Fruit fly (Drosophila melanogaster) whole organism, prepupa: Measurements from ENCODE around the gene Sfmbt.

ENCODE experiments used
- Blimp-1 ChIP-seq: fragments of 200-800 bp; sonication (Bioruptor generic); optimal IDR thresholded peaks from 3 replicates; lab custom pipeline; 2017; ENCODE audit warnings: missing biosample characterization, missing genetic modification characterization, mild to moderate bottlenecking, moderate library complexity, missing genetic modification reagents
- CG10631 ChIP-seq: fragments of 200-800 bp; sonication (Bioruptor generic); optimal IDR thresholded peaks from 2 replicates; lab custom pipeline; 2016; ENCODE audit warnings: missing biosample characterization, missing genetic modification characterization
- CG10669 ChIP-seq: fragments of 200-800 bp; sonication (Bioruptor generic); optimal IDR thresholded peaks from 3 replicates; lab custom pipeline; 2018; ENCODE audit warnings: missing biosample characterization, mild to moderate bottlenecking, missing genetic modification characterization, moderate library complexity
- CG11294 ChIP-seq: fragments of 200-800 bp; sonication (Bioruptor generic); IDR thresholded peaks from 2 replicates; pipeline ENCODE4 v1.3.6; 2022; ENCODE audit warnings: missing biosample characterization, missing genetic modification characterization
- CG11762 ChIP-seq: fragments of 200-800 bp; sonication (Bioruptor generic); optimal IDR thresholded peaks from 3 replicates; lab custom pipeline; 2016; ENCODE audit warnings: missing biosample characterization, missing genetic modification characterization; ENCODE audit not compliant: insufficient read depth
- CG11902 ChIP-seq: fragments of 200-800 bp; sonication (Bioruptor generic); optimal IDR thresholded peaks from 3 replicates; lab custom pipeline; 2016; ENCODE audit warnings: missing biosample characterization, missing genetic modification characterization
- CG15336 ChIP-seq: fragments of 200-800 bp; sonication (Bioruptor generic); IDR thresholded peaks from 2 replicates; pipeline ENCODE4 v1.3.6; 2022; ENCODE audit warnings: missing biosample characterization, missing genetic modification characterization
- CG16779 ChIP-seq: fragments of 200-800 bp; sonication (Bioruptor generic); optimal IDR thresholded peaks from 3 replicates; lab custom pipeline; 2017; ENCODE audit warnings: missing biosample characterization, mild to moderate bottlenecking, missing genetic modification characterization
- CG31627 ChIP-seq: fragments of 200-800 bp; sonication (Bioruptor generic); optimal IDR thresholded peaks from 3 replicates; lab custom pipeline; 2016; ENCODE audit warnings: missing biosample characterization, missing genetic modification characterization
- CG32006 ChIP-seq: fragments of 200-800 bp; sonication (Bioruptor generic); optimal IDR thresholded peaks from 3 replicates; lab custom pipeline; 2017; ENCODE audit warnings: missing biosample characterization, mild to moderate bottlenecking, missing genetic modification characterization
- CG3919 ChIP-seq: fragments of 200-800 bp; sonication (Bioruptor generic); optimal IDR thresholded peaks from 3 replicates; lab custom pipeline; 2016; ENCODE audit warnings: missing biosample characterization, missing genetic modification characterization
- CG4318 ChIP-seq: fragments of 200-800 bp; sonication (Bioruptor generic); optimal IDR thresholded peaks from 3 replicates; lab custom pipeline; 2017; ENCODE audit warnings: missing biosample characterization, mild to moderate bottlenecking, missing genetic modification characterization
- CG6276 ChIP-seq: fragments of 200-800 bp; sonication (Bioruptor generic); optimal IDR thresholded peaks from 2 replicates; lab custom pipeline; 2017; ENCODE audit warnings: missing biosample characterization, mild to moderate bottlenecking, missing genetic modification characterization
- CG6792 ChIP-seq: fragments of 200-800 bp; sonication (Bioruptor generic); optimal IDR thresholded peaks from 3 replicates; lab custom pipeline; 2016; ENCODE audit warnings: missing biosample characterization, missing genetic modification characterization
- CG7368 ChIP-seq: fragments of 200-800 bp; sonication (Bioruptor generic); optimal IDR thresholded peaks from 3 replicates; lab custom pipeline; 2016; ENCODE audit warnings: missing biosample characterization, missing genetic modification characterization
- CG8319 ChIP-seq: fragments of 200-800 bp; sonication (Bioruptor generic); optimal IDR thresholded peaks from 3 replicates; lab custom pipeline; 2016; ENCODE audit warnings: missing biosample characterization, missing genetic modification characterization
- CG8632 ChIP-seq: fragments of 200-800 bp; sonication (Bioruptor generic); optimal IDR thresholded peaks from 3 replicates; lab custom pipeline; 2016; ENCODE audit warnings: missing biosample characterization, missing genetic modification characterization
- Eip75B ChIP-seq: fragments of 200-800 bp; sonication (Bioruptor generic); optimal IDR thresholded peaks from 3 replicates; lab custom pipeline; 2016; ENCODE audit warnings: missing biosample characterization, missing genetic modification characterization
- Eip93F ChIP-seq: fragments of 200-800 bp; sonication (Bioruptor generic); optimal IDR thresholded peaks from 2 replicates; lab custom pipeline; 2016; ENCODE audit warnings: missing biosample characterization, mild to moderate bottlenecking, missing genetic modification characterization
- Ets21C ChIP-seq: fragments of 200-800 bp; sonication (Bioruptor generic); optimal IDR thresholded peaks from 3 replicates; lab custom pipeline; 2016; ENCODE audit warnings: missing biosample characterization, missing genetic modification characterization
- Ets96B ChIP-seq: fragments of 200-800 bp; optimal IDR thresholded peaks from 2 replicates; lab custom pipeline; 2019; ENCODE audit warnings: missing biosample characterization, mild to moderate bottlenecking, missing genetic modification characterization, moderate library complexity
- Gug ChIP-seq: fragments of 200-800 bp; sonication (Bioruptor generic); IDR thresholded peaks from 2 replicates; pipeline ENCODE4 v1.3.6; 2022; ENCODE audit warnings: missing biosample characterization, missing genetic modification characterization
- Hr38 ChIP-seq: sonication (Bioruptor generic); optimal IDR thresholded peaks from 2 replicates; lab custom pipeline; 2016; ENCODE audit warnings: missing biosample characterization, missing genetic modification characterization
- Hr39 ChIP-seq: fragments of 200-800 bp; sonication (Bioruptor generic); optimal IDR thresholded peaks from 2 replicates; lab custom pipeline; 2016; ENCODE audit warnings: missing biosample characterization, missing genetic modification characterization
- Lpt ChIP-seq: fragments of 200-800 bp; sonication (Bioruptor generic); optimal IDR thresholded peaks from 3 replicates; lab custom pipeline; 2016; ENCODE audit warnings: missing biosample characterization, missing genetic modification characterization
- Met ChIP-seq: fragments of 200-800 bp; sonication (Bioruptor generic); optimal IDR thresholded peaks from 3 replicates; lab custom pipeline; 2016; ENCODE audit warnings: missing biosample characterization, missing genetic modification characterization
- OdsH ChIP-seq: fragments of 200-800 bp; sonication (Bioruptor generic); optimal IDR thresholded peaks from 3 replicates; lab custom pipeline; 2016; ENCODE audit warnings: missing biosample characterization, missing genetic modification characterization
- Sox102F ChIP-seq: fragments of 200-800 bp; sonication (Bioruptor generic); optimal IDR thresholded peaks from 2 replicates; lab custom pipeline; 2016; ENCODE audit warnings: missing biosample characterization, mild to moderate bottlenecking, missing genetic modification characterization
- acj6 ChIP-seq: fragments of 200-800 bp; sonication (Bioruptor generic); optimal IDR thresholded peaks from 3 replicates; lab custom pipeline; 2016; ENCODE audit warnings: missing biosample characterization, missing genetic modification characterization
- dsx ChIP-seq: fragments of 200-800 bp; optimal IDR thresholded peaks from 3 replicates; lab custom pipeline; 2019; ENCODE audit warnings: missing biosample characterization, mild to moderate bottlenecking, missing genetic modification characterization, moderate library complexity; ENCODE audit not compliant: poor library complexity, severe bottlenecking
- fd59A ChIP-seq: fragments of 200-800 bp; sonication (Bioruptor generic); optimal IDR thresholded peaks from 2 replicates; lab custom pipeline; 2017; ENCODE audit warnings: missing biosample characterization, mild to moderate bottlenecking, missing genetic modification characterization, missing genetic modification reagents
- fd85E ChIP-seq: fragments of 200-800 bp; sonication (Bioruptor generic); optimal IDR thresholded peaks from 3 replicates; lab custom pipeline; 2016; ENCODE audit warnings: missing biosample characterization, missing genetic modification characterization
- fkh ChIP-seq: fragments of 200-800 bp; sonication (Bioruptor generic); optimal IDR thresholded peaks from 3 replicates; lab custom pipeline; 2017; ENCODE audit warnings: missing biosample characterization, mild to moderate bottlenecking, missing genetic modification characterization, moderate library complexity
- lz ChIP-seq: fragments of 200-800 bp; sonication (Bioruptor generic); optimal IDR thresholded peaks from 3 replicates; lab custom pipeline; 2016; ENCODE audit warnings: missing biosample characterization, missing genetic modification characterization
- net ChIP-seq: fragments of 200-800 bp; sonication (Bioruptor generic); optimal IDR thresholded peaks from 3 replicates; lab custom pipeline; 2016; ENCODE audit warnings: missing biosample characterization, missing genetic modification characterization
- salr ChIP-seq, 2 experiments: fragments of 200-800 bp; sonication (Bioruptor generic); optimal IDR thresholded peaks; 3 replicates each; lab custom pipeline; 2016 to 2018; ENCODE audit warnings: missing biosample characterization in 2 of 2, missing genetic modification characterization in 2 of 2, mild to moderate bottlenecking in 1 of 2
- spab ChIP-seq: fragments of 200-800 bp; sonication (Bioruptor generic); optimal IDR thresholded peaks from 2 replicates; lab custom pipeline; 2017; ENCODE audit warnings: missing biosample characterization, mild to moderate bottlenecking, missing genetic modification characterization, missing genetic modification reagents
- svp ChIP-seq: fragments of 200-800 bp; sonication (Bioruptor generic); peaks from one replicate; lab custom pipeline; 2016; ENCODE audit warnings: missing biosample characterization, missing genetic modification characterization
- topi ChIP-seq: fragments of 200-800 bp; sonication (Bioruptor generic); optimal IDR thresholded peaks from 3 replicates; lab custom pipeline; 2016; ENCODE audit warnings: missing biosample characterization, missing genetic modification characterization
- vri ChIP-seq: fragments of 200-800 bp; sonication (Bioruptor generic); optimal IDR thresholded peaks from 3 replicates; lab custom pipeline; 2016; ENCODE audit warnings: missing biosample characterization, mild to moderate bottlenecking, missing genetic modification characterization

Sfmbt gene

DNA sequence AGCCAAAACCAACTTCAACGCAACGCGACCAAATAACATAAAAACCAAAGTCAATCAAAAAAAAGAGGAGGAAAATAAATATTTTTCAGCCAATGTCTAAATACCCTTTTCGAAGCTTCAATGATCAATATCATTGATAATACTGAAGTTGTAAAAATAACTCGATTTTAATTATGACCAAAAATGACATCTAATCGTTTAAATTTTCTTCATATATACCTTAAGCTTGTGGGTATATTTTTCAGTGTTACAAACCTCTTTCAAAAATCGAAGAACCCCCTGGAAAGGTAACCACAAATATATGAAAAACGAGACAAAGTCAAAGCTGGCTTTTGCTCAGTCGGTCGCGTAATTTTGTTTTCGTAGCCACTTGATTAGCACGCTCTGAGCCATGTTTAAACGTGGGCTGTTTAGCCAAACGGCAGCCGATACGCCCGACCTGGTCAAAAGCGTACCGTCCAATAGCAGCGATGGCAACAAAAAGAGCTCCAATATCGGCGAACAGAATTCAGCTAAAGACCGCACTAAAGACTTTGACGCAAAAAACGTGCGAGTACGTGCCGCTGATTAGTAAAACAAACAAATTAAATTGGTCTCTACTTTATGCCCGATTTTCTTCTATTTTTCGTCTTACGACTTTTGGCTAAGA is 31.4 kb downstream of the Sfmbt start (continued):
- TF ChIP-seq spab (GFP tag; lab: Kevin White, UChicago) (no peak), lz (peak; percentile 0), dsx (GFP tag; lab: Kevin White, UChicago) (no peak), CG3919 (GFP tag; lab: Kevin White, UChicago) (peak; percentile 54), Sox102F (GFP tag; lab: Kevin White, UChicago) (no peak), CG6792 (peak; percentile 26), OdsH (GFP tag; lab: Kevin White, UChicago) (peak; percentile 29), CG7368 (no peak), vri (GFP tag; lab: Kevin White, UChicago) (no peak), fkh (GFP tag; lab: Kevin White, UChicago) (peak; percentile 45), CG31627 (GFP tag; lab: Kevin White, UChicago) (peak; percentile 28), net (GFP tag; lab: Kevin White, UChicago) (peak; percentile 27)

- no peak for TF ChIP-seq topi (GFP tag; lab: Kevin White, UChicago)
Measured at dm6 chr2L:13143522-13143921, 33.1 kb downstream of the Sfmbt start, which contains the start of gene CG16978. Gene CG16978, minus strand, starts transcription at chr2L:13143622.

DNA sequence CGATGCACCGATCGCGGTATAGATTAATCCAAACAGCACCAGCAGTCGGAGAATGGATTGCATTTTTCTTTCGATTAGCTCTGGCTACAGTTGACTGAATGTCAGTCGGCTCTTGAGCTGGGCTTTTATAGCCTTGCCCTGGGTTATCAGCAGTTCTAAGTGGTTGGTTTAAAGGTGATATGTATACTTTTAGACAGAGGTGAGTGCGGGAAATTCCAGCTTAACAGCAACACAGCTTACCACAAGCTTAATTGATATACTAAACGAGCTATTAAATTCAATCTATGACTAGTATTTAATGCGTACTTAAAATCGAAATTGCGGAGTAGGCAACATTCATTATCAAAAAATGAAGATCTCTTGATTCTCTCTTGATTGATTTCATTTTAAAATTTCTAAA is 33.8 kb downstream of the Sfmbt start, which contains the start of gene CG9928:
Gene CG9928, minus strand, starts transcription at position 101 of the 400 bp plus-strand sequence.
- TF ChIP-seq Lpt (no peak), CG4318 (GFP tag; lab: Kevin White, UChicago) (no peak), CG11902 (no peak), svp (GFP tag; lab: Kevin White, UChicago) (peak; percentile 81)

- TF ChIP-seq Hr39 (GFP tag; lab: Kevin White, UChicago): no peak
- no peak for TF ChIP-seq Met (GFP tag; lab: Kevin White, UChicago)
- TF ChIP-seq Hr38 (GFP tag; lab: Kevin White, UChicago): no peak
- TF ChIP-seq fd59A (GFP tag; lab: Kevin White, UChicago): no peak
- no peak for TF ChIP-seq CG8319 (GFP tag; lab: Kevin White, UChicago)
- TF ChIP-seq CG32006 (GFP tag; lab: Kevin White, UChicago): no peak
- TF ChIP-seq salr (GFP tag; optimal IDR thresholded peaks at IDR 0.05; lab: Kevin White, UChicago): no peak
- TF ChIP-seq CG15336 (GFP tag; lab: Robert Waterston, UW): no peak
- TF ChIP-seq Gug (GFP tag; lab: Robert Waterston, UW): no peak
- TF ChIP-seq Blimp-1 (GFP tag; lab: Kevin White, UChicago): no peak
- TF ChIP-seq Ets96B: no peak
- TF ChIP-seq acj6: no peak
- TF ChIP-seq CG6276 (GFP tag; lab: Kevin White, UChicago): no peak
- no peak for TF ChIP-seq dsx (GFP tag; lab: Kevin White, UChicago)
- TF ChIP-seq Sox102F (GFP tag; lab: Kevin White, UChicago): no peak
- TF ChIP-seq CG4318 (GFP tag; lab: Kevin White, UChicago): no peak
- TF ChIP-seq svp (GFP tag; lab: Kevin White, UChicago): no peak
- TF ChIP-seq CG10669 (GFP tag; lab: Kevin White, UChicago): no peak
- no peak for TF ChIP-seq CG11762 (GFP tag; lab: Kevin White, UChicago)
Measured at dm6 chr2L:13140891-13141290, 35.7 kb downstream of the Sfmbt start.

- TF ChIP-seq fd59A (GFP tag; lab: Kevin White, UChicago) (no peak), CG16779 (tag; lab: Kevin White, UChicago) (no peak), Hr39 (GFP tag; lab: Kevin White, UChicago) (no peak), CG7368 (no peak), Sox102F (GFP tag; lab: Kevin White, UChicago) (no peak), Ets21C (GFP tag; lab: Kevin White, UChicago) (no peak), Eip75B (GFP tag; lab: Kevin White, UChicago) (no peak), CG11294 (GFP tag; lab: Robert Waterston, UW) (no peak), Eip93F (GFP tag; lab: Kevin White, UChicago) (no peak), fd85E (no peak), salr (GFP tag; optimal IDR thresholded peaks at IDR 0.05; lab: Kevin White, UChicago) (no peak), lz (no peak), CG10631 (GFP tag; lab: Kevin White, UChicago) (no peak), CG8632 (no peak), net (GFP tag; lab: Kevin White, UChicago) (no peak)
- TF ChIP-seq, all 60 proteins: peak for 0
Measured at dm6 chr2L:13135929-13136328, 40.7 kb downstream of the Sfmbt start.
